Fruit fly (Drosophila melanogaster): ENCODE measurements around the gene CG12105.

Gene CG12105

dm6 chr3L:1568225-1569161, 47.1 kb downstream of the CG12105 start, which contains the start of gene CG7879 (continued):
- TF ChIP-seq CG6765 (GFP tag; optimal IDR thresholded peaks at IDR 0.05): no peak
- no peak for TF ChIP-seq CG8089 (GFP tag; optimal IDR thresholded peaks at IDR 0.05)
- no peak for TF ChIP-seq kah (GFP tag; optimal IDR thresholded peaks at IDR 0.05)
- TF ChIP-seq stwl (tag; optimal IDR thresholded peaks at IDR 0.05): peak; percentile 5
- TF ChIP-seq twi (tag; optimal IDR thresholded peaks at IDR 0.05): no peak
- TF ChIP-seq Dp (GFP tag; optimal IDR thresholded peaks at IDR 0.05): no peak
- TF ChIP-seq Elba2 (GFP tag; optimal IDR thresholded peaks at IDR 0.05): no peak
- TF ChIP-seq C15 (GFP tag; IDR thresholded peaks at IDR 0.05): no peak
- TF ChIP-seq fd64A (GFP tag; optimal IDR thresholded peaks at IDR 0.05): no peak
- TF ChIP-seq tx (GFP tag; optimal IDR thresholded peaks at IDR 0.05): no peak
- peak; percentile 75 for TF ChIP-seq nmo (GFP tag; optimal IDR thresholded peaks at IDR 0.05)
- no peak for TF ChIP-seq CrebB (tag; optimal IDR thresholded peaks at IDR 0.05)
- TF ChIP-seq sens (GFP tag): peak; percentile 80
- TF ChIP-seq pnt (GFP tag; optimal IDR thresholded peaks at IDR 0.05): peak; percentile 14
- TF ChIP-seq CG7786 (GFP tag; optimal IDR thresholded peaks at IDR 0.05): no peak
- no peak; the same call in 1 of the 2 replicates for TF ChIP-seq amos (GFP tag; IDR thresholded peaks at IDR 0.05; ENCODE audit: partially characterized antibody)
- TF ChIP-seq CG17612 (GFP tag; IDR thresholded peaks at IDR 0.05): 0 out of 2 replicates have a peak, but pooled peaks have one; percentile 8
- peak; percentile 58 for TF ChIP-seq grn (GFP tag; optimal IDR thresholded peaks at IDR 0.05)
- TF ChIP-seq tio (GFP tag; optimal IDR thresholded peaks at IDR 0.05): no peak
- no peak for TF ChIP-seq CG33213 (GFP tag; optimal IDR thresholded peaks at IDR 0.05)
- 0 out of 2 replicates have a peak, but pooled peaks have one; percentile 18 for TF ChIP-seq sob (GFP tag; IDR thresholded peaks at IDR 0.05)
- no peak for TF ChIP-seq CG4854 (GFP tag; optimal IDR thresholded peaks at IDR 0.05)
- peak; percentile 45 for TF ChIP-seq CG3847 (GFP tag; IDR thresholded peaks at IDR 0.05)
- no peak for TF ChIP-seq cato (GFP tag; optimal IDR thresholded peaks at IDR 0.05; ENCODE audit: borderline replicate concordance)
- TF ChIP-seq vfl (GFP tag; optimal IDR thresholded peaks at IDR 0.05): no peak
- TF ChIP-seq trem (tag; optimal IDR thresholded peaks at IDR 0.05): peak; percentile 0
- no peak for TF ChIP-seq kni (GFP tag; optimal IDR thresholded peaks at IDR 0.05)
- TF ChIP-seq HmgD (GFP tag; optimal IDR thresholded peaks at IDR 0.05): no peak
- no peak for TF ChIP-seq ATbp (GFP tag; optimal IDR thresholded peaks at IDR 0.05)
- TF ChIP-seq CG3726 (GFP tag; IDR thresholded peaks at IDR 0.05): no peak
- TF ChIP-seq CG32767 (GFP tag; IDR thresholded peaks at IDR 0.05): peak; percentile 55; the same call in 1 of the 2 replicates
- no peak for TF ChIP-seq sens-2 (GFP tag; IDR thresholded peaks at IDR 0.05)
- no peak for TF ChIP-seq br (optimal IDR thresholded peaks at IDR 0.05)
- TF ChIP-seq gro (GFP tag; optimal IDR thresholded peaks at IDR 0.05): no peak
- no peak for TF ChIP-seq CG7987 (GFP tag; optimal IDR thresholded peaks at IDR 0.05)
- TF ChIP-seq Ets97D (GFP tag; optimal IDR thresholded peaks at IDR 0.05): peak; percentile 28
- TF ChIP-seq CG14965 (GFP tag; optimal IDR thresholded peaks at IDR 0.05; ENCODE audit: borderline replicate concordance): no peak
- no peak for TF ChIP-seq Ravus (GFP tag; IDR thresholded peaks at IDR 0.05)
- no peak for TF ChIP-seq Dref (GFP tag; IDR thresholded peaks at IDR 0.05)
- peak; percentile 43 for TF ChIP-seq psq (GFP tag; optimal IDR thresholded peaks at IDR 0.05)
- TF ChIP-seq ab (GFP tag; optimal IDR thresholded peaks at IDR 0.05): no peak
- TF ChIP-seq CG9797 (GFP tag; optimal IDR thresholded peaks at IDR 0.05): peak; percentile 66
- no peak for TF ChIP-seq CG5245 (GFP tag; optimal IDR thresholded peaks at IDR 0.05)
- peak; percentile 19 for TF ChIP-seq CG4707 (GFP tag; optimal IDR thresholded peaks at IDR 0.05)
- no peak for TF ChIP-seq Poxn (GFP tag; IDR thresholded peaks at IDR 0.05)
- TF ChIP-seq ken (GFP tag; IDR thresholded peaks at IDR 0.05): peak; percentile 33; the same call in 1 of the 3 replicates
- TF ChIP-seq al (GFP tag; IDR thresholded peaks at IDR 0.05): 0 out of 2 replicates have a peak, but pooled peaks have one; percentile 28
- no peak for TF ChIP-seq ash1 (GFP tag; optimal IDR thresholded peaks at IDR 0.05)
- peak; percentile 10 for TF ChIP-seq Hmr (GFP tag; optimal IDR thresholded peaks at IDR 0.05)
- TF ChIP-seq CG17385 (GFP tag; optimal IDR thresholded peaks at IDR 0.05): peak; percentile 87
